Worm (Caenorhabditis elegans): ENCODE results near the gene C05C9.2.
A peak's percentile ranks its signal among the peaks of the same experiment; 100 is the strongest.

The C05C9.2 gene

DNA sequence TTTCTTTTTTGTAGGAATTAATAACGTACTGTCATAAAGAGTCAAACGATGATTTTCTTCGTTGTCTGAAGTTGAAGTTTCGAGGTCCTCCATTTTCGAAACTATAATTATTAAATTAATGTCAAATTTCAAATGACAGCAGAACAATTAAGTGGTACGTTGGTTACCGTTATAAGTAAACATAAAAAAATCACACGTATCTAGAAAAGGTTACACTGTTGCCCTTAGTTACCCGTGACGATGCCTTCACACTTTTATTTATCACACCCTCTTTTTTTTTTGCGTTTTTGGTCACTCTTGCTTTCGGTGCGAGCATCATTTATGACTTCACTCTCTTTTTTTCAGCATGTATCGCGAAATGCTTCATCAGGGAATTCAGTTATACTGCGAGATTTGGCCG, at the start of gene C05C9.2, which contains the start of gene C05C9.3:
Gene C05C9.2 (plus strand): TSS at position 346 of the 400 bp plus-strand sequence.
Gene C05C9.3 (minus strand): TSS at position 101 of the 400 bp plus-strand sequence.
- no peak for TF ChIP-seq daf-8 (GFP tag; IDR thresholded peaks at IDR 0.05)
- TF ChIP-seq php-3 (GFP tag; IDR thresholded peaks at IDR 0.05): no peak

- TF ChIP-seq attf-4 (tag; optimal IDR thresholded peaks at IDR 0.05) (no peak), duxl-1 (tag; optimal IDR thresholded peaks at IDR 0.05; ENCODE audit: poor library complexity) (no peak), pqm-1 (tag; optimal IDR thresholded peaks at IDR 0.05) (peak; percentile 4), nhr-42 (GFP tag; IDR thresholded peaks at IDR 0.05) (no peak), tag-97 (GFP tag; IDR thresholded peaks at IDR 0.05) (peak; percentile 70; the same call in 1 of the 2 replicates), dmd-6 (GFP tag; IDR thresholded peaks at IDR 0.05) (peak; percentile 24; the same call in 1 of the 2 replicates), zip-11 (GFP tag; IDR thresholded peaks at IDR 0.05) (no peak), snpc-4 (tag; optimal IDR thresholded peaks at IDR 0.05) (no peak)
Measured at ce11 chrX:11103173-11103572, 49.7 kb upstream of the C05C9.2 start.

DNA sequence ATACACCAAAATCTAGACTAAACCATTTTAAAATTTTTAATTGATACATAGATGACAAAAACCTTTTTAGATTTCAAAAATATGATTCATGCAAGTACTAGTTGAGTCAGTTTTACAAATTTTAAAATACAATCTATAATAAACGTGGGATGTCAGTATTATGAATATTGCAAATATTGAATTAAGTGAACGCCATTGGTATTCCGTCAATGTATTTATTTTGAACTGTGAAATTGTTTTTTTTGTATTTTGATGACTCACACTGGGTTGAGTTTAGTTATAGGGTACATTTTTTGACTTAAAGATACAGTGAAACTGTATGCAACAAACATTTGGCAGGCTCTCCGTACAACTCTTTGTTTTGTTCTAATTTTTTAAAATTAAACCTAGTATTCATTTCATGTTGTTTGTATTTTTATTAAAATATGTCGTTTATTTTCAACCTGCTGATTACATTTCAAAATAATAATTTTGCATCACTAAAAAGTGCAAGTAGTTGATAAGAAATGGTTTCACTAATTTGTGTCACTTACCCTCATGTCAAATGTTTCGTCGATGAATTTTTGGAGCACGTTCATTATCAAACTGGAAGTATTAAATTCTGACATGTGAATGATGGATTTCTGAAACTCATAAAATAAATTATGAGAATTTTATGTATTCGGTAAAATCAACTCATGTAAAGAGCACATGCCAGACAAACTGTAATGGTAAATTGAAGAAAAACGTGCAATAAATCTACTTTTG, 47.8 kb upstream of the C05C9.2 start, which contains the start of gene W02H3.1:
Gene W02H3.1 (minus strand): TSS at position 578 of the 747 bp plus-strand sequence.
- no peak for TF ChIP-seq F37D6.2 (tag; optimal IDR thresholded peaks at IDR 0.05)
- no peak for TF ChIP-seq lin-29 (GFP tag; IDR thresholded peaks at IDR 0.05)
- TF ChIP-seq Y105C5A.15 (GFP tag; IDR thresholded peaks at IDR 0.05): no peak
- 0 out of 2 replicates have a peak, but pooled peaks have one; percentile 47 for TF ChIP-seq ceh-20 (GFP tag; IDR thresholded peaks at IDR 0.05)
- no peak for TF ChIP-seq nhr-237 (tag; optimal IDR thresholded peaks at IDR 0.05)
- no peak for TF ChIP-seq hlh-11 (tag; optimal IDR thresholded peaks at IDR 0.05)
- TF ChIP-seq mdl-1 (tag; optimal IDR thresholded peaks at IDR 0.05): no peak
- no peak for TF ChIP-seq lir-3 (tag; optimal IDR thresholded peaks at IDR 0.05)
- no peak for TF ChIP-seq snpc-1.2 (GFP tag; IDR thresholded peaks at IDR 0.05)
- no peak for TF ChIP-seq zip-11 (GFP tag; IDR thresholded peaks at IDR 0.05)
- no peak for TF ChIP-seq lin-13 (GFP tag; optimal IDR thresholded peaks at IDR 0.05)
- no peak for TF ChIP-seq Y5F2A.4 (GFP tag; optimal IDR thresholded peaks at IDR 0.05)
- TF ChIP-seq nhr-25 (tag; optimal IDR thresholded peaks at IDR 0.05; ENCODE audit: borderline replicate concordance, insufficient read depth): no peak
- TF ChIP-seq mes-2 (tag; optimal IDR thresholded peaks at IDR 0.05; ENCODE audit: poor library complexity, severe bottlenecking): no peak
- no peak for TF ChIP-seq hmg-1.1 (GFP tag; IDR thresholded peaks at IDR 0.05)
- no peak for TF ChIP-seq lsy-2 (tag; optimal IDR thresholded peaks at IDR 0.05)
- TF ChIP-seq mxl-3 (GFP tag; optimal IDR thresholded peaks at IDR 0.05): no peak
- no peak for TF ChIP-seq unc-62 (GFP tag; optimal IDR thresholded peaks at IDR 0.05 in 1 of 2)
- TF ChIP-seq unc-62 (tag; optimal IDR thresholded peaks at IDR 0.05): no peak
- TF ChIP-seq pqm-1 (tag; optimal IDR thresholded peaks at IDR 0.05): peak; percentile 65
- TF ChIP-seq daf-8 (GFP tag; IDR thresholded peaks at IDR 0.05): no peak
- peak; percentile 60; the same call in 1 of the 2 replicates for TF ChIP-seq tra-1 (GFP tag; IDR thresholded peaks at IDR 0.05)
- no peak for TF ChIP-seq aly-2 (tag; optimal IDR thresholded peaks at IDR 0.05)
- TF ChIP-seq fkh-10 (GFP tag; optimal IDR thresholded peaks at IDR 0.05): no peak
- TF ChIP-seq R02D3.7 (tag; optimal IDR thresholded peaks at IDR 0.05): no peak
- no peak for TF ChIP-seq ztf-11 (tag; optimal IDR thresholded peaks at IDR 0.05)
- TF ChIP-seq duxl-1 (tag; optimal IDR thresholded peaks at IDR 0.05; ENCODE audit: poor library complexity): no peak
- peak; percentile 41 for TF ChIP-seq nhr-28 (tag; optimal IDR thresholded peaks at IDR 0.05)
- TF ChIP-seq sdz-12 (GFP tag; optimal IDR thresholded peaks at IDR 0.05): no peak
- TF ChIP-seq saeg-2 (GFP tag; IDR thresholded peaks at IDR 0.05): no peak
- peak; percentile 75 for TF ChIP-seq aha-1 (tag)
- no peak for TF ChIP-seq ZK546.5 (tag; optimal IDR thresholded peaks at IDR 0.05)
- TF ChIP-seq arid-1 (GFP tag; conservative IDR thresholded peaks at IDR 0.05): no peak
- TF ChIP-seq cey-2 (tag; optimal IDR thresholded peaks at IDR 0.05; ENCODE audit: borderline replicate concordance, insufficient read depth): no peak
- TF ChIP-seq ama-1 (optimal IDR thresholded peaks at IDR 0.05): no peak
- no peak for TF ChIP-seq Y48G9A.11 (GFP tag; IDR thresholded peaks at IDR 0.05)
- TF ChIP-seq nhr-11 (tag; optimal IDR thresholded peaks at IDR 0.05): no peak
- TF ChIP-seq php-3 (GFP tag; IDR thresholded peaks at IDR 0.05): peak; percentile 89
- no peak for TF ChIP-seq lin-1 (GFP tag; IDR thresholded peaks at IDR 0.05)
- TF ChIP-seq dmd-6 (GFP tag; IDR thresholded peaks at IDR 0.05): peak; percentile 71; the same call in 1 of the 2 replicates
- TF ChIP-seq dve-1 (tag; optimal IDR thresholded peaks at IDR 0.05; ENCODE audit: insufficient read depth): no peak
